Worm (Caenorhabditis elegans): ENCODE results near the gene rars-2.

rars-2 gene

ce11 chrII:6169156-6169555 lies 43.8 kb downstream of the rars-2 start, which contains the start of gene hst-3.1:
TSS of gene hst-3.1 (minus strand) at chrII:6169256.
- TF ChIP-seq aly-1 (tag; optimal IDR thresholded peaks at IDR 0.05): no peak
- TF ChIP-seq ceh-36 (tag; optimal IDR thresholded peaks at IDR 0.05): no peak
- TF ChIP-seq sea-1 (GFP tag; conservative IDR thresholded peaks at IDR 0.05): no peak
- no peak for TF ChIP-seq hmg-4 (GFP tag; optimal IDR thresholded peaks at IDR 0.05)
- TF ChIP-seq ama-1 (optimal IDR thresholded peaks at IDR 0.05): no peak
- TF ChIP-seq scrt-1 (GFP tag; IDR thresholded peaks at IDR 0.05): no peak
- no peak for TF ChIP-seq F13C5.2 (tag; optimal IDR thresholded peaks at IDR 0.05)
- TF ChIP-seq ets-7 (tag; optimal IDR thresholded peaks at IDR 0.05): no peak
- TF ChIP-seq hnd-1 (tag; optimal IDR thresholded peaks at IDR 0.05): no peak
- no peak for TF ChIP-seq B0310.2 (tag; optimal IDR thresholded peaks at IDR 0.05)
- TF ChIP-seq tbx-37 (GFP tag; conservative IDR thresholded peaks at IDR 0.05): no peak

ce11 chrII:6170236-6170635 lies 44.9 kb downstream of the rars-2 start:
- no peak for TF ChIP-seq ceh-13 (GFP tag; optimal IDR thresholded peaks at IDR 0.05)
- TF ChIP-seq hmg-4 (GFP tag; optimal IDR thresholded peaks at IDR 0.05): no peak
- no peak for TF ChIP-seq pes-1 (GFP tag; IDR thresholded peaks at IDR 0.05)
- no peak for TF ChIP-seq flt-1 (GFP tag; IDR thresholded peaks at IDR 0.05)
- no peak for TF ChIP-seq ets-7 (tag; optimal IDR thresholded peaks at IDR 0.05)
- TF ChIP-seq tbx-11 (GFP tag; IDR thresholded peaks at IDR 0.05): no peak
- no peak for TF ChIP-seq F13C5.2 (tag; optimal IDR thresholded peaks at IDR 0.05)
- no peak for TF ChIP-seq hmbx-1 (tag; optimal IDR thresholded peaks at IDR 0.05)
- TF ChIP-seq aly-1 (tag; optimal IDR thresholded peaks at IDR 0.05): no peak
- no peak for TF ChIP-seq B0310.2 (tag; optimal IDR thresholded peaks at IDR 0.05)
- TF ChIP-seq ama-1 (optimal IDR thresholded peaks at IDR 0.05): no peak
- no peak for TF ChIP-seq sea-1 (GFP tag; conservative IDR thresholded peaks at IDR 0.05)
- TF ChIP-seq hnd-1 (tag; optimal IDR thresholded peaks at IDR 0.05): no peak
- no peak for TF ChIP-seq tra-4 (tag; optimal IDR thresholded peaks at IDR 0.05)
- TF ChIP-seq tbx-37 (GFP tag; conservative IDR thresholded peaks at IDR 0.05): no peak
- TF ChIP-seq ceh-36 (tag; optimal IDR thresholded peaks at IDR 0.05): no peak

- no peak for TF ChIP-seq ceh-36 (tag; optimal IDR thresholded peaks at IDR 0.05)
- TF ChIP-seq F13C5.2 (tag; optimal IDR thresholded peaks at IDR 0.05): no peak
- no peak for TF ChIP-seq ama-1 (optimal IDR thresholded peaks at IDR 0.05)
- TF ChIP-seq tra-4 (tag; optimal IDR thresholded peaks at IDR 0.05): no peak
- TF ChIP-seq flt-1 (GFP tag; IDR thresholded peaks at IDR 0.05): no peak
- TF ChIP-seq tbx-37 (GFP tag; conservative IDR thresholded peaks at IDR 0.05): no peak
- TF ChIP-seq ets-7 (tag; optimal IDR thresholded peaks at IDR 0.05): no peak
- no peak for TF ChIP-seq sea-1 (GFP tag; conservative IDR thresholded peaks at IDR 0.05)
- no peak for TF ChIP-seq pes-1 (GFP tag; IDR thresholded peaks at IDR 0.05)
- TF ChIP-seq tbx-11 (GFP tag; IDR thresholded peaks at IDR 0.05): no peak
- no peak for TF ChIP-seq hmbx-1 (tag; optimal IDR thresholded peaks at IDR 0.05)
- no peak for TF ChIP-seq scrt-1 (GFP tag; IDR thresholded peaks at IDR 0.05)
- no peak for TF ChIP-seq ceh-13 (GFP tag; optimal IDR thresholded peaks at IDR 0.05)
Observed at ce11 chrII:6171228-6171627, 45.9 kb downstream of the rars-2 start, which contains the start of gene F40H3.3. TSS of gene F40H3.3 (plus strand) at chrII:6171507.

ce11 chrII:6173400-6173799 lies 48.0 kb downstream of the rars-2 start, which contains the start of gene F40H3.2:
TSS of gene F40H3.2 (plus strand) at chrII:6173649.
- TF ChIP-seq ets-7 (tag; optimal IDR thresholded peaks at IDR 0.05) (no peak), hnd-1 (tag; optimal IDR thresholded peaks at IDR 0.05) (no peak), B0310.2 (tag; optimal IDR thresholded peaks at IDR 0.05) (no peak), ceh-36 (tag; optimal IDR thresholded peaks at IDR 0.05) (no peak), flt-1 (GFP tag; IDR thresholded peaks at IDR 0.05) (no peak), tra-4 (tag; optimal IDR thresholded peaks at IDR 0.05) (no peak)

- TF ChIP-seq ceh-36 (tag; optimal IDR thresholded peaks at IDR 0.05) (no peak), ama-1 (optimal IDR thresholded peaks at IDR 0.05) (no peak), tbx-11 (GFP tag; IDR thresholded peaks at IDR 0.05) (no peak), F13C5.2 (tag; optimal IDR thresholded peaks at IDR 0.05) (no peak), tra-4 (tag; optimal IDR thresholded peaks at IDR 0.05) (no peak), pes-1 (GFP tag; IDR thresholded peaks at IDR 0.05) (no peak), hnd-1 (tag; optimal IDR thresholded peaks at IDR 0.05) (no peak), aly-1 (tag; optimal IDR thresholded peaks at IDR 0.05) (no peak), sea-1 (GFP tag; conservative IDR thresholded peaks at IDR 0.05) (no peak)
Observed at ce11 chrII:6175027-6175426, 49.7 kb downstream of the rars-2 start.

- TF ChIP-seq hnd-1 (tag; optimal IDR thresholded peaks at IDR 0.05) (no peak), pes-1 (GFP tag; IDR thresholded peaks at IDR 0.05) (no peak), tbx-11 (GFP tag; IDR thresholded peaks at IDR 0.05) (no peak), ets-7 (tag; optimal IDR thresholded peaks at IDR 0.05) (no peak), tbx-37 (GFP tag; conservative IDR thresholded peaks at IDR 0.05) (no peak), aly-1 (tag; optimal IDR thresholded peaks at IDR 0.05) (no peak), B0310.2 (tag; optimal IDR thresholded peaks at IDR 0.05) (no peak), ama-1 (optimal IDR thresholded peaks at IDR 0.05) (no peak), ceh-36 (tag; optimal IDR thresholded peaks at IDR 0.05) (no peak), hmg-4 (GFP tag; optimal IDR thresholded peaks at IDR 0.05) (no peak), sea-1 (GFP tag; conservative IDR thresholded peaks at IDR 0.05) (no peak), tra-4 (tag; optimal IDR thresholded peaks at IDR 0.05) (no peak), hmbx-1 (tag; optimal IDR thresholded peaks at IDR 0.05) (no peak), F13C5.2 (tag; optimal IDR thresholded peaks at IDR 0.05) (no peak), flt-1 (GFP tag; IDR thresholded peaks at IDR 0.05) (no peak), ceh-13 (GFP tag; optimal IDR thresholded peaks at IDR 0.05) (no peak)
Observed at ce11 chrII:6176154-6176897, 51.0 kb downstream of the rars-2 start.

Measured in whole organism, early embryonic.